Worm (Caenorhabditis elegans): ENCODE results near the gene srw-11.

The srw-11 gene

DNA sequence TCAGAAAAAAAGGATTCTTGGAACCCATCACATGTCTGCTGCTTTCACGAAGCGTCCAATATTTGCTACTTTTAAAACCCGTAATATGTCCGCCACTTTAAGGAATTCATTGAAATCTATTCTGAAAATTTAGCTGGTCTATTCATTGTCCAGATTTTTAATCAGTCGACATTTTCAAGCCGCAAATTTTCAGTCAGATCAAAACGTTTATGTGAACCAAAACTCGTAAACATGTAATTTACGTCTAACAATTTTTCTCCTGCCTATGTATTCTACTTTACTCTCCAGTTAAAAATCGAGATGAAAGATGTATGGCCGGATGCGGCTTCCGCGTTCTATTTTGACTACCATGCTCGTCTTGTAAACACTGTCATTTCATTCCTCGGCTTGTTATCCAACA, 42.2 kb downstream of the srw-11 start, which contains the start of gene srw-1:
srw-1 (plus strand) TSS at position 301 of the 400 bp plus-strand sequence.
- no peak for TF ChIP-seq unc-62 (GFP tag; optimal IDR thresholded peaks at IDR 0.05)

DNA sequence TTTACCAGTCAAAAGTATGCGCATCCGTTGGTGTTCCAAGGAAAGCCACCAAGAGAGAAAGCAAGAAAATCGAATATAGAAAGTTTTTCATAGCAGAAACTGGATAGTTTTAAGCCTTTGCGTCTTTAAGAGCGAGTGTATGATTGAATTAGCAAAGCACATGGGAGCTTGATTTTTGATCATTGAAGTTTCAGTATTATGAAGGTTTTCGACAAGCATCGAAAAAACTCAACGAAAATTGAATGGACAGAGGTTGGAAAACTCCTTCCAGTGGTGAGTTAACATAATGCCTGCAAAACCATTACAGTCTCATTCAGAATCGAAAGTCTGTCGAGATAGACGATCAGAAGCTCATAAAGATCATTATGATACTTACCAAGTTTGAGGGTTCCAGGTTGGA, 46.2 kb downstream of the srw-11 start, which contains the start of gene Y75B12B.13:
Y75B12B.13 (minus strand) TSS at position 101 of the 400 bp plus-strand sequence.
- no peak for TF ChIP-seq unc-62 (GFP tag; optimal IDR thresholded peaks at IDR 0.05)

DNA sequence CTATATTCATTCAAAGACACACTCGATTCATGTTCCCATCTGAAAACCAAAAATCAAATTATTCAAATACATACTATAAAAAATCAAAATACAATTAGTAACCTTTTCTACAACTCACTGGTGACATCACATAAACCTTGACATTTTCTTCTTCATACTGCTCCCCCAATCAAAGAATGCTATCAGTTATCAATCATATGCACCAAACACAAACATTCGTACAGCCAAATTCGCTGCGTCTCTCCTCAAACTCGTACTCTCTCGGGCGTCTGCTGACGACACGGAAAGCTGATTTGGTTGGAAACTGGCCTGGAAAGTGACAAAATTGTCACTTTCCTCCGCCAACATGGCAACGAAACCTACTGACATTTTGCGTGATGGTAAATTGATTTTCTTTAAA, 47.7 kb downstream of the srw-11 start, which contains the start of gene plc-2:
plc-2 (plus strand) TSS at position 196 of the 400 bp plus-strand sequence.
- no peak for TF ChIP-seq unc-62 (GFP tag; optimal IDR thresholded peaks at IDR 0.05)

DNA sequence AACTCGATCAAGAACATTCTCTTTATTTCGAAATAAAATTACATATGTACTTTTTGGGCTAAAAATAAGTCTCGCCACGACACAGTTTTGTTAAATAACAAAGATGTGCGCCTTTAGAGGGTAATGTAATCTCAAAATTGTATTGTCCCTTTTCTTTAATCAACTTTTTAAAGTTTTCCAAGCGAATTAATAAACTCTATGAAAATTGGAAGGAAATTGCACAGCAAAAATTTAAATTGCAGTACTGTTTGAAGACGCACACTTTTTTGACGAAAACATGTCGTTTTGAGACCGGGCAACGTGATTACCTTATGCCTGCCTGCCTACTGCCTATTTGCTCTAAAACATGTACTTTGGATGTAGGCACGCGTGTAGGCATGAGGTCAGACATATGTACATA, 48.1 kb downstream of the srw-11 start:
- no peak for TF ChIP-seq unc-62 (GFP tag; optimal IDR thresholded peaks at IDR 0.05)

DNA sequence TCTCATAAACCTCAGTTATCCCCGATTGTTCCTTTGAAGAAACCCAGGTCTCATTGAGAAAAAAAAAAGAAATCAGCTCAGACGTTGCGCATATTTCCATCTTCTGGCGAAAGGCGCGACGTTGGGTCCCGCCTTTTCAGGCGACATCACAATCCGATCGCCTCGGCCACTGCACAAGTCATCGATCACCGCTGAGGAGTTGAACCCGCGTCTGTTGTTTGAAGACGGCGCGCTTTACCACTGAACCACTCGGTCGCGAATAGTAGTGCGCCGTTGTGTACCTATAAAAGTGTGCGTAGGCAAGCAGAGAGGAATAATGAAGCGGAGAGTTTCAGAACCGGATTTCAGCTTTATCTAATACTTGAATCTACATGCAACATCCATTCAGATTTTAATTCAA, 49.2 kb downstream of the srw-11 start, which contains the start of gene Y75B12B.11:
Y75B12B.11 (plus strand) TSS at position 394 of the 400 bp plus-strand sequence.
- TF ChIP-seq unc-62 (GFP tag; optimal IDR thresholded peaks at IDR 0.05) = no peak

DNA sequence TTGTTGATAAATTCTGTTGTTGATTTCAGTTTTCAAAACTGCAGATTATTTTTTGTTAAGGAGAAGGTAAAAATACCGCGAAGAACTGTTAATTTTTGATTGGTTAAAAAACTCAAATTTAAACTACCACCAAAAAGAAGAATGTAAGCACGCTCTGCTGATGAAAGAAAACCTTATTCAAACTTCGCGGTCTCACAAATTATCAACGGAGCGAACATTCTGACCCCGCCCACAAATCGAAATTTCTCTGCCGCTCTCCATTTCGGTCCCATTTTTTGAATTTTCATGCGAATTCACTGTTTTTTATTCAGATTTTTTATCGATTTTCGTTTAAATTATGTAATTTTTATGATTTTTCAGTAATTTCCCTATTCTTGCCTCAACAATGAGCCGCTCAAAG, 50.5 kb downstream of the srw-11 start, which contains the start of gene cyn-3:
cyn-3 (plus strand) TSS at position 361 of the 400 bp plus-strand sequence.
- no peak for TF ChIP-seq unc-62 (GFP tag; optimal IDR thresholded peaks at IDR 0.05)

Data from whole organism, dauer.